Fruit fly (Drosophila melanogaster) whole organism, prepupa: Measurements from ENCODE around the gene Mpp6.

ENCODE experiments used
- Blimp-1 ChIP-seq: fragments of 200-800 bp; sonication (Bioruptor generic); optimal IDR thresholded peaks from 3 replicates; lab custom pipeline; 2017; ENCODE audit warnings: missing biosample characterization, missing genetic modification characterization, mild to moderate bottlenecking, moderate library complexity, missing genetic modification reagents
- CG10669 ChIP-seq: fragments of 200-800 bp; sonication (Bioruptor generic); optimal IDR thresholded peaks from 3 replicates; lab custom pipeline; 2018; ENCODE audit warnings: missing biosample characterization, mild to moderate bottlenecking, missing genetic modification characterization, moderate library complexity
- CG11294 ChIP-seq: fragments of 200-800 bp; sonication (Bioruptor generic); IDR thresholded peaks from 2 replicates; pipeline ENCODE4 v1.3.6; 2022; ENCODE audit warnings: missing biosample characterization, missing genetic modification characterization
- CG11762 ChIP-seq: fragments of 200-800 bp; sonication (Bioruptor generic); optimal IDR thresholded peaks from 3 replicates; lab custom pipeline; 2016; ENCODE audit warnings: missing biosample characterization, missing genetic modification characterization; ENCODE audit not compliant: insufficient read depth
- CG11902 ChIP-seq: fragments of 200-800 bp; sonication (Bioruptor generic); optimal IDR thresholded peaks from 3 replicates; lab custom pipeline; 2016; ENCODE audit warnings: missing biosample characterization, missing genetic modification characterization
- CG15336 ChIP-seq: fragments of 200-800 bp; sonication (Bioruptor generic); IDR thresholded peaks from 2 replicates; pipeline ENCODE4 v1.3.6; 2022; ENCODE audit warnings: missing biosample characterization, missing genetic modification characterization
- CG1621 ChIP-seq: fragments of 200-800 bp; sonication (Bioruptor generic); optimal IDR thresholded peaks from 3 replicates; lab custom pipeline; 2018; ENCODE audit warnings: missing biosample characterization, mild to moderate bottlenecking, missing genetic modification characterization
- CG16779 ChIP-seq: fragments of 200-800 bp; sonication (Bioruptor generic); optimal IDR thresholded peaks from 3 replicates; lab custom pipeline; 2017; ENCODE audit warnings: missing biosample characterization, mild to moderate bottlenecking, missing genetic modification characterization
- CG32006 ChIP-seq: fragments of 200-800 bp; sonication (Bioruptor generic); optimal IDR thresholded peaks from 3 replicates; lab custom pipeline; 2017; ENCODE audit warnings: missing biosample characterization, mild to moderate bottlenecking, missing genetic modification characterization
- CG34406 ChIP-seq: fragments of 200-800 bp; sonication (Bioruptor generic); optimal IDR thresholded peaks from 3 replicates; lab custom pipeline; 2016; ENCODE audit warnings: missing biosample characterization, missing genetic modification characterization
- CG4318 ChIP-seq: fragments of 200-800 bp; sonication (Bioruptor generic); optimal IDR thresholded peaks from 3 replicates; lab custom pipeline; 2017; ENCODE audit warnings: missing biosample characterization, mild to moderate bottlenecking, missing genetic modification characterization
- CG6276 ChIP-seq: fragments of 200-800 bp; sonication (Bioruptor generic); optimal IDR thresholded peaks from 2 replicates; lab custom pipeline; 2017; ENCODE audit warnings: missing biosample characterization, mild to moderate bottlenecking, missing genetic modification characterization
- CG6808 ChIP-seq: fragments of 200-800 bp; sonication (Bioruptor generic); optimal IDR thresholded peaks from 3 replicates; lab custom pipeline; 2017; ENCODE audit warnings: missing biosample characterization, missing genetic modification characterization, mild to moderate bottlenecking, moderate library complexity, missing genetic modification reagents
- CG7368 ChIP-seq: fragments of 200-800 bp; sonication (Bioruptor generic); optimal IDR thresholded peaks from 3 replicates; lab custom pipeline; 2016; ENCODE audit warnings: missing biosample characterization, missing genetic modification characterization
- CG8119 ChIP-seq: fragments of 200-800 bp; sonication (Bioruptor generic); IDR thresholded peaks from 3 replicates; pipeline ENCODE4 v1.3.6; 2022; ENCODE audit warnings: missing biosample characterization, missing genetic modification characterization
- CG8319 ChIP-seq: fragments of 200-800 bp; sonication (Bioruptor generic); optimal IDR thresholded peaks from 3 replicates; lab custom pipeline; 2016; ENCODE audit warnings: missing biosample characterization, missing genetic modification characterization
- CG8632 ChIP-seq: fragments of 200-800 bp; sonication (Bioruptor generic); optimal IDR thresholded peaks from 3 replicates; lab custom pipeline; 2016; ENCODE audit warnings: missing biosample characterization, missing genetic modification characterization
- CG9139 ChIP-seq: fragments of 200-800 bp; sonication (Bioruptor generic); optimal IDR thresholded peaks from 3 replicates; lab custom pipeline; 2017; ENCODE audit warnings: missing biosample characterization, mild to moderate bottlenecking, missing genetic modification characterization
- Eip78C ChIP-seq: fragments of 200-800 bp; sonication (Bioruptor generic); peaks from one replicate; lab custom pipeline; 2016; ENCODE audit warnings: missing biosample characterization, missing genetic modification characterization
- Eip93F ChIP-seq: fragments of 200-800 bp; sonication (Bioruptor generic); optimal IDR thresholded peaks from 2 replicates; lab custom pipeline; 2016; ENCODE audit warnings: missing biosample characterization, mild to moderate bottlenecking, missing genetic modification characterization
- Ets21C ChIP-seq: fragments of 200-800 bp; sonication (Bioruptor generic); optimal IDR thresholded peaks from 3 replicates; lab custom pipeline; 2016; ENCODE audit warnings: missing biosample characterization, missing genetic modification characterization
- Ets96B ChIP-seq: fragments of 200-800 bp; optimal IDR thresholded peaks from 2 replicates; lab custom pipeline; 2019; ENCODE audit warnings: missing biosample characterization, mild to moderate bottlenecking, missing genetic modification characterization, moderate library complexity
- Gug ChIP-seq: fragments of 200-800 bp; sonication (Bioruptor generic); IDR thresholded peaks from 2 replicates; pipeline ENCODE4 v1.3.6; 2022; ENCODE audit warnings: missing biosample characterization, missing genetic modification characterization
- Hr38 ChIP-seq: sonication (Bioruptor generic); optimal IDR thresholded peaks from 2 replicates; lab custom pipeline; 2016; ENCODE audit warnings: missing biosample characterization, missing genetic modification characterization
- Hr39 ChIP-seq: fragments of 200-800 bp; sonication (Bioruptor generic); optimal IDR thresholded peaks from 2 replicates; lab custom pipeline; 2016; ENCODE audit warnings: missing biosample characterization, missing genetic modification characterization
- Hr4 ChIP-seq: fragments of 200-800 bp; sonication (Bioruptor generic); optimal IDR thresholded peaks from 3 replicates; lab custom pipeline; 2016; ENCODE audit warnings: missing biosample characterization, missing genetic modification characterization
- Met ChIP-seq: fragments of 200-800 bp; sonication (Bioruptor generic); optimal IDR thresholded peaks from 3 replicates; lab custom pipeline; 2016; ENCODE audit warnings: missing biosample characterization, missing genetic modification characterization
- OdsH ChIP-seq: fragments of 200-800 bp; sonication (Bioruptor generic); optimal IDR thresholded peaks from 3 replicates; lab custom pipeline; 2016; ENCODE audit warnings: missing biosample characterization, missing genetic modification characterization
- Smox ChIP-seq: fragments of 200-800 bp; sonication (Bioruptor generic); optimal IDR thresholded peaks from 3 replicates; lab custom pipeline; 2016; ENCODE audit warnings: missing biosample characterization, missing genetic modification characterization
- Sox102F ChIP-seq: fragments of 200-800 bp; sonication (Bioruptor generic); optimal IDR thresholded peaks from 2 replicates; lab custom pipeline; 2016; ENCODE audit warnings: missing biosample characterization, mild to moderate bottlenecking, missing genetic modification characterization
- Sox14 ChIP-seq: fragments of 200-800 bp; sonication (Bioruptor generic); optimal IDR thresholded peaks from 3 replicates; lab custom pipeline; 2016; ENCODE audit warnings: missing biosample characterization, missing genetic modification characterization
- Sox15 ChIP-seq: fragments of 200-800 bp; sonication (Bioruptor generic); optimal IDR thresholded peaks from 3 replicates; lab custom pipeline; 2016; ENCODE audit warnings: missing biosample characterization, missing genetic modification characterization
- achi ChIP-seq: fragments of 200-800 bp; sonication (Bioruptor generic); optimal IDR thresholded peaks from 3 replicates; lab custom pipeline; 2016; ENCODE audit warnings: missing biosample characterization, missing genetic modification characterization
- acj6 ChIP-seq: fragments of 200-800 bp; sonication (Bioruptor generic); optimal IDR thresholded peaks from 3 replicates; lab custom pipeline; 2016; ENCODE audit warnings: missing biosample characterization, missing genetic modification characterization
- dac ChIP-seq: fragments of 200-800 bp; sonication (Bioruptor generic); optimal IDR thresholded peaks from 2 replicates; lab custom pipeline; 2017; ENCODE audit warnings: missing biosample characterization, mild to moderate bottlenecking, missing genetic modification characterization
- dsx ChIP-seq: fragments of 200-800 bp; optimal IDR thresholded peaks from 3 replicates; lab custom pipeline; 2019; ENCODE audit warnings: missing biosample characterization, mild to moderate bottlenecking, missing genetic modification characterization, moderate library complexity; ENCODE audit not compliant: poor library complexity, severe bottlenecking
- eg ChIP-seq: fragments of 200-800 bp; sonication (Bioruptor generic); IDR thresholded peaks from 3 replicates; pipeline ENCODE4 v1.3.6; 2022; ENCODE audit warnings: missing biosample characterization, missing genetic modification characterization
- esn ChIP-seq: fragments of 200-800 bp; sonication (Bioruptor generic); optimal IDR thresholded peaks from 2 replicates; lab custom pipeline; 2016; ENCODE audit warnings: missing biosample characterization, mild to moderate bottlenecking, missing genetic modification characterization, moderate library complexity
- fd59A ChIP-seq: fragments of 200-800 bp; sonication (Bioruptor generic); optimal IDR thresholded peaks from 2 replicates; lab custom pipeline; 2017; ENCODE audit warnings: missing biosample characterization, mild to moderate bottlenecking, missing genetic modification characterization, missing genetic modification reagents
- fkh ChIP-seq: fragments of 200-800 bp; sonication (Bioruptor generic); optimal IDR thresholded peaks from 3 replicates; lab custom pipeline; 2017; ENCODE audit warnings: missing biosample characterization, mild to moderate bottlenecking, missing genetic modification characterization, moderate library complexity
- lz ChIP-seq: fragments of 200-800 bp; sonication (Bioruptor generic); optimal IDR thresholded peaks from 3 replicates; lab custom pipeline; 2016; ENCODE audit warnings: missing biosample characterization, missing genetic modification characterization
- pdm3 ChIP-seq: fragments of 200-800 bp; sonication (Bioruptor generic); optimal IDR thresholded peaks from 3 replicates; lab custom pipeline; 2016; ENCODE audit warnings: missing biosample characterization, missing genetic modification characterization
- spab ChIP-seq: fragments of 200-800 bp; sonication (Bioruptor generic); optimal IDR thresholded peaks from 2 replicates; lab custom pipeline; 2017; ENCODE audit warnings: missing biosample characterization, mild to moderate bottlenecking, missing genetic modification characterization, missing genetic modification reagents
- ss ChIP-seq, 2 experiments: fragments of 200-800 bp; sonication (Bioruptor generic); optimal IDR thresholded peaks; 2 replicates in 1 of 2; 3 replicates in 1 of 2; lab custom pipeline; 2017 to 2018; ENCODE audit warnings: mild to moderate bottlenecking in 2 of 2, missing biosample characterization in 2 of 2, missing genetic modification characterization in 2 of 2, moderate library complexity in 1 of 2
- svp ChIP-seq: fragments of 200-800 bp; sonication (Bioruptor generic); peaks from one replicate; lab custom pipeline; 2016; ENCODE audit warnings: missing biosample characterization, missing genetic modification characterization
- topi ChIP-seq: fragments of 200-800 bp; sonication (Bioruptor generic); optimal IDR thresholded peaks from 3 replicates; lab custom pipeline; 2016; ENCODE audit warnings: missing biosample characterization, missing genetic modification characterization

Gene Mpp6

dm6 chr2L:21107651-21108489, 48.2 kb upstream of the Mpp6 start (continued):
- TF ChIP-seq CG9139 (GFP tag; lab: Kevin White, UChicago) (no peak), CG4318 (GFP tag; lab: Kevin White, UChicago) (peak; percentile 0), Ets96B (tag; lab: Kevin White, UChicago) (peak; percentile 44), Ets21C (GFP tag; lab: Kevin White, UChicago) (no peak), CG7368 (GFP tag; lab: Kevin White, UChicago) (no peak), dac (GFP tag; lab: Kevin White, UChicago) (no peak), esn (GFP tag; lab: Kevin White, UChicago) (peak; percentile 35), Sox102F (GFP tag; lab: Kevin White, UChicago) (peak; percentile 15), dsx (GFP tag; lab: Kevin White, UChicago) (no peak), lz (GFP tag; lab: Kevin White, UChicago) (peak; percentile 47), Eip93F (no peak), pdm3 (peak; percentile 45), Eip78C (peak; percentile 85), fkh (GFP tag; lab: Kevin White, UChicago) (no peak), CG11762 (GFP tag; lab: Kevin White, UChicago) (peak; percentile 4), Sox14 (no peak), Gug (GFP tag; lab: Robert Waterston, UW) (0 out of 2 replicates have a peak, but pooled peaks have one; percentile 35), CG15336 (GFP tag; lab: Robert Waterston, UW) (no peak; the same call in 1 of the 2 replicates), Met (GFP tag; lab: Kevin White, UChicago) (peak; percentile 44), fd59A (GFP tag; lab: Kevin White, UChicago) (no peak), acj6 (peak; percentile 53), CG1621 (no peak), CG8632 (GFP tag; lab: Kevin White, UChicago) (no peak)

- TF ChIP-seq eg (GFP tag; lab: Robert Waterston, UW) (no peak; the same call in 2 of the 3 replicates), CG16779 (tag; lab: Kevin White, UChicago) (no peak), Sox15 (GFP tag; lab: Kevin White, UChicago) (peak; percentile 6), fkh (GFP tag; lab: Kevin White, UChicago) (peak; percentile 15), dsx (GFP tag; lab: Kevin White, UChicago) (no peak), CG6808 (peak; percentile 33), Ets21C (GFP tag; lab: Kevin White, UChicago) (peak; percentile 17), topi (GFP tag; lab: Kevin White, UChicago) (peak; percentile 63), CG32006 (GFP tag; lab: Kevin White, UChicago) (no peak), spab (no peak), Sox14 (peak; percentile 72), achi (GFP tag; lab: Kevin White, UChicago) (peak; percentile 37), acj6 (peak; percentile 49), Hr4 (GFP tag; lab: Kevin White, UChicago) (peak; percentile 67), CG1621 (no peak), ss (GFP tag; optimal IDR thresholded peaks at IDR 0.05; lab: Kevin White, UChicago) (no peak), CG10669 (GFP tag; lab: Kevin White, UChicago) (peak; percentile 19), CG34406 (GFP tag; lab: Kevin White, UChicago) (peak; percentile 37), svp (peak; percentile 80), CG8319 (GFP tag; lab: Kevin White, UChicago) (no peak), Smox (GFP tag; lab: Kevin White, UChicago) (peak; percentile 34), OdsH (peak; percentile 57), Eip93F (peak; percentile 3), Hr39 (GFP tag; lab: Kevin White, UChicago) (peak; percentile 30), Gug (GFP tag; lab: Robert Waterston, UW) (no peak), Eip78C (peak; percentile 91), CG11294 (GFP tag; lab: Robert Waterston, UW) (peak; percentile 14; the same call in 1 of the 2 replicates), Hr38 (GFP tag; lab: Kevin White, UChicago) (no peak), CG8119 (GFP tag; lab: Robert Waterston, UW) (no peak; the same call in 2 of the 3 replicates), Blimp-1 (GFP tag; lab: Kevin White, UChicago) (no peak), CG11902 (GFP tag; lab: Kevin White, UChicago) (no peak), CG9139 (GFP tag; lab: Kevin White, UChicago) (no peak), CG6276 (GFP tag; lab: Kevin White, UChicago) (peak; percentile 40)
Observed at dm6 chr2L:21108759-21109282, 47.3 kb upstream of the Mpp6 start.
